Worm (Caenorhabditis elegans) whole organism, early embryonic: Measurements from ENCODE around the gene ugt-22.
"Not testable (repeated sequence)": the region's sequence is repeated elsewhere in the genome, so short reads cannot be mapped to it uniquely, and the experiment has no call there.

Experiments used
- B0310.2 ChIP-seq: sonication (generic microtip); optimal IDR thresholded peaks from 2 replicates; lab custom pipeline; 2016; ENCODE audit warnings: mild to moderate bottlenecking, missing genetic modification characterization, missing compliant biosample characterization
- F13C5.2 ChIP-seq: sonication (generic microtip); optimal IDR thresholded peaks from 2 replicates; lab custom pipeline; 2017; ENCODE audit warnings: mild to moderate bottlenecking, missing genetic modification characterization, inconsistent platforms, missing compliant biosample characterization
- aly-1 ChIP-seq: sonication (generic microtip); optimal IDR thresholded peaks from 2 replicates; lab custom pipeline; 2016; ENCODE audit warnings: missing genetic modification characterization, missing compliant biosample characterization
- ama-1 ChIP-seq: fragments of 150-350 bp; optimal IDR thresholded peaks from 2 replicates; lab custom pipeline; 2014
- ceh-13 ChIP-seq: fragments of 200-800 bp; sonication (Bioruptor generic); optimal IDR thresholded peaks from 2 replicates; lab custom pipeline; 2018; ENCODE audit warnings: mild to moderate bottlenecking, missing genetic modification characterization, missing compliant biosample characterization
- ceh-36 ChIP-seq: sonication (generic microtip); optimal IDR thresholded peaks from 2 replicates; lab custom pipeline; 2016; ENCODE audit warnings: missing genetic modification characterization, inconsistent platforms, missing compliant biosample characterization
- ets-7 ChIP-seq: sonication (generic microtip); optimal IDR thresholded peaks from 2 replicates; lab custom pipeline; 2016; ENCODE audit warnings: missing genotype, missing genetic modification characterization, missing compliant biosample characterization
- flt-1 ChIP-seq: fragments of 200-800 bp; sonication (Bioruptor generic); IDR thresholded peaks from 2 replicates; pipeline ENCODE4 v1.3.6; 2022; ENCODE audit warnings: missing genetic modification characterization, missing compliant biosample characterization
- hmbx-1 ChIP-seq: sonication (generic microtip); optimal IDR thresholded peaks from 2 replicates; lab custom pipeline; 2016; ENCODE audit warnings: mild to moderate bottlenecking, missing genetic modification characterization, missing compliant biosample characterization
- hmg-4 ChIP-seq: fragments of 200-800 bp; sonication (Bioruptor generic); optimal IDR thresholded peaks from 2 replicates; lab custom pipeline; 2018; ENCODE audit warnings: mild to moderate bottlenecking, missing genetic modification characterization, missing compliant biosample characterization
- hnd-1 ChIP-seq: sonication (generic microtip); optimal IDR thresholded peaks from 2 replicates; lab custom pipeline; 2016; ENCODE audit warnings: missing genetic modification characterization, missing compliant biosample characterization
- pes-1 ChIP-seq: fragments of 200-800 bp; sonication (Bioruptor generic); IDR thresholded peaks from 2 replicates; pipeline ENCODE4 v1.3.6; 2022; ENCODE audit warnings: missing genetic modification reagents, missing genetic modification characterization, missing compliant biosample characterization
- scrt-1 ChIP-seq: fragments of 200-800 bp; sonication (Bioruptor generic); IDR thresholded peaks from 2 replicates; pipeline ENCODE4 v1.3.6; 2022; ENCODE audit warnings: missing genetic modification characterization, missing compliant biosample characterization
- sea-1 ChIP-seq: fragments of 200-800 bp; sonication (Bioruptor generic); conservative IDR thresholded peaks from 2 replicates; pipeline ENCODE4 v1.3.6; 2022; ENCODE audit warnings: missing genetic modification characterization, missing compliant biosample characterization
- tbx-11 ChIP-seq: fragments of 200-800 bp; sonication (Bioruptor generic); IDR thresholded peaks from 2 replicates; pipeline ENCODE4 v1.3.6; 2022; ENCODE audit warnings: missing genetic modification characterization, missing compliant biosample characterization
- tbx-37 ChIP-seq: fragments of 200-800 bp; sonication (Bioruptor generic); conservative IDR thresholded peaks from 2 replicates; pipeline ENCODE4 v1.3.6; 2022; ENCODE audit warnings: missing genetic modification reagents, missing genetic modification characterization, missing compliant biosample characterization
- tra-4 ChIP-seq: sonication (generic microtip); optimal IDR thresholded peaks from 2 replicates; lab custom pipeline; 2017; ENCODE audit warnings: missing genetic modification characterization, missing compliant biosample characterization

The ugt-22 gene

DNA sequence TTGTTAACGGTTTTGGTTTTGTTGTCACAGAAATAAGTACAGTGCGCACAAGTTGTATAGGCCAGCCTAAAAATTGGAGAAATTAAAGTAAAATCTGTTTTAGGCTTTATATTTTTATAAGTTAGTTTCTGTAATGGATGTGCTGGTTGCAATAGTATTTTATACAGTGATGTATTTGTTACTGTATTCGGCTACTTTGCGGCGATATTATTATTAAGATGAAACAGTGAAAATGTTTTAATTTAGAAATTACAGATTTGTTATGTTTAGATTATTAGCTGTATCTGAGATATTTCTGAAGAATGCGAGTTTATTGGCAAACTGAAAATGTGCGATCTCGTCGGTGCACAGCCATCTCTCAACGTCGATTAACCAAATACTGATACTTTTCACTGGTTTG, 8.5 kb downstream of the ugt-22 start, which contains the start of gene ule-4:
Gene ule-4 (minus strand): TSS at position 101 of the 400 bp plus-strand sequence.
- TF ChIP-seq sea-1 (no peak), hmbx-1 (tag; lab: Kevin White, UChicago) (no peak), hnd-1 (tag; lab: Kevin White, UChicago) (no peak), scrt-1 (GFP tag; lab: Robert Waterston, UW) (no peak), hmg-4 (GFP tag; lab: Kevin White, UChicago) (no peak), tra-4 (no peak), F13C5.2 (no peak), ceh-13 (GFP tag; lab: Kevin White, UChicago) (no peak), ets-7 (tag; lab: Kevin White, UChicago) (no peak), B0310.2 (tag; lab: Kevin White, UChicago) (no peak)

DNA sequence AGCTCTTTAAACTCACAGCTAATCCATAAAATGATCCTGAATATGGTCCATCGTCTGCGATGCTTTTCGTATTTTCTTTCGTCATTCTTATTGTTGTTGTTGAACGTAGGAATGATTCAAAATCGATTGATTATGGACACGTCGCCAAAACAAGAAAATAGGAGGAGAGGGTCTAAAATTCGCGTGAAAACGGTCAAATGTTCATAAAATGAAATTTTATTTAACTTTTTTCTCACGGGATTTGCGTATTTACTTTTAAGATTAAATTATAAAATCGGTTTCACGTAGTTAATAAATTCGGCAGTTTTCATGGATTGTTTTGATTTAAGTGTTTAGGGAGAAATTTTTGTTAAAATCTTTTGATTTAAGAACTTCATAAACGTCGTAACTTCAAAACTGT, 10.1 kb downstream of the ugt-22 start, which contains the start of gene C08F11.10:
Gene C08F11.10 (minus strand): TSS at position 101 of the 400 bp plus-strand sequence.
- TF ChIP-seq B0310.2 (tag; lab: Kevin White, UChicago), result no peak

DNA sequence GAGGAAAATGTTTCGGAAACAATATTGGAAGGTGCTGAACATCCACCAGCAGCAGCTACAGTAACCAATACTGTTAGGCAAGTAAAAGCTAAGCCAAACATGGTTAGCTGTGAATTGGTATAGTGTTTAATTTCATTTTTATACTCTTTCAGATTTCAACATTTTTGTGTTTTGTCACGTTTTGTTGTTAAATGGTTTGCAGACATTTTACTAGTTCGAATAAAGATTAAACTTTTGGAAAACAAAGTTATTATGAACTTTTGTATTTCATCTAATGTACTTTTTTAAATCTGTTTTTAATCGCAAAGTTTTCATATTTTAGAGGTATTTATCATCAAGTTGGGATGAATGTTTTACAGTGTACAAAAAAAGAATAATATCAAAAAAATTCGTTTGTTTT, 11.2 kb downstream of the ugt-22 start, which contains the start of gene C08F11.17:
Gene C08F11.17 (minus strand): TSS at position 101 of the 400 bp plus-strand sequence.
- no peak for TF ChIP-seq flt-1 (GFP tag; lab: Robert Waterston, UW)
- TF ChIP-seq hmbx-1 (tag; lab: Kevin White, UChicago), result no peak
- TF ChIP-seq F13C5.2, result no peak
- no peak for TF ChIP-seq ceh-36 (tag; lab: Kevin White, UChicago)
- TF ChIP-seq B0310.2 (tag; lab: Kevin White, UChicago), result no peak
- TF ChIP-seq tra-4, result no peak
- no peak for TF ChIP-seq sea-1
- TF ChIP-seq ama-1 (lab: Kevin White, UChicago), result no peak
- no peak for TF ChIP-seq tbx-11 (GFP tag; lab: Robert Waterston, UW)

DNA sequence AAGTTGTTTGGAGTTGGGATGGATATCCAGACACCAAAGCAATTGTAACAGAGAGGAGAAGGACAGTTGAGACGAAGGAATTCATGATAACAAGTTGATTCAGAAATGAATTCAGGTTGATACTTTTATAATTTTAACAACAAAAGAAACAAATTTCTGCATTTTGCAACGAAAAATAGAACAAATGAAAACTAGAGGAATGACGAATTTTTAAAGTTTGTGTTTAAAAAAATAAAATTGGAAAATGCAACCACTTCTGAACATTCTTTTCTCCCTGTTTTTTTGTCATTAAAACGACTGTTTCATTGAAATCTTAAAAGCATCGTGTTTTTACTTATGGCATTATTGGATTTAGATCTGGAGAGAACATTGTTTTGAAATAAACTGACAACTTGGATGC, 12.4 kb downstream of the ugt-22 start, which contains the start of gene C08F11.12:
Gene C08F11.12 (minus strand): TSS at position 101 of the 400 bp plus-strand sequence.
- TF ChIP-seq ama-1 (lab: Kevin White, UChicago); scrt-1 (GFP tag; lab: Robert Waterston, UW); tbx-37 (GFP tag; lab: Robert Waterston, UW): not testable (repeated sequence)

DNA sequence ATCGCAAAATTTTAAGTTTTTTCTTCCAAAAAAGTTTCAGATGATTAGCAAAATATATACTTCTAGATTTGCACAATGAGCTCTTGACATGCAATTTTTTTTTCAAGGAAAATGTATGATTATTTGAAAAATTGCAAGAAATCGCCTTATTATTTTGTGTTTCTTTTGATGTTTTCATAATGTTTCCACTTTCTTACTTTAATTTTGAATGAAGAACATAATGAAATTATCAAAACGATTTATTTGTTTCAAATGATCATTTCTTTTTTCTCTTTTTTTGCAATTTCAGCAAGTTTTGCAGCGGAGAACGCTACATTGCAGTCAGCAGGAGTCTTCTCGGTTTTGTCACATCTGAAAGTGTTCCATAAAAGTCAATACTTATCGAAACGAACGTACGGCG, 13.0 kb downstream of the ugt-22 start, which contains the start of gene Y45F10C.6:
Gene Y45F10C.6 (plus strand): TSS at position 301 of the 400 bp plus-strand sequence.
- TF ChIP-seq ceh-13 (GFP tag; lab: Kevin White, UChicago); hmg-4 (GFP tag; lab: Kevin White, UChicago); hmbx-1 (tag; lab: Kevin White, UChicago): not testable (repeated sequence)

DNA sequence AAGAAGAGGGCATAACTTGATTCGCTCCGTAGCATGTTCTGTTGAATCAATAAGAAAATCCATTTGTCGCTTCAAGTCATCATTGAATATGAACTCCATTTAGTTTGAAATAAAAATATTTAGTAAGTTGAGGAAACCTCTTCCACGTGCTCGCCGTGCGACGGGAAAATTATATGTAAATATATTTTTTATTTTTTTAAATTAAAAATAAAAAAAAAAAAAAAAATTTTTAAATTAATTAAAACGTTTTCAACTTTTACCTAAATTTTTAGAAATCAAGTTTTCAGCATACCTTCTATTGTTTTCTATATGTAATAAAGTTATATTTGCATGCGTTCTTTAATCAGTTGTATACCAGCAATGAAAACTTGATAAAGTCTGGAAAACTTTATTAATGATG, 20.4 kb downstream of the ugt-22 start, which contains the start of gene Y45F10C.1:
Gene Y45F10C.1 (minus strand): TSS at position 101 of the 400 bp plus-strand sequence.
- TF ChIP-seq hmbx-1 (tag; lab: Kevin White, UChicago); tbx-11 (GFP tag; lab: Robert Waterston, UW); hnd-1 (tag; lab: Kevin White, UChicago): not testable (repeated sequence)

DNA sequence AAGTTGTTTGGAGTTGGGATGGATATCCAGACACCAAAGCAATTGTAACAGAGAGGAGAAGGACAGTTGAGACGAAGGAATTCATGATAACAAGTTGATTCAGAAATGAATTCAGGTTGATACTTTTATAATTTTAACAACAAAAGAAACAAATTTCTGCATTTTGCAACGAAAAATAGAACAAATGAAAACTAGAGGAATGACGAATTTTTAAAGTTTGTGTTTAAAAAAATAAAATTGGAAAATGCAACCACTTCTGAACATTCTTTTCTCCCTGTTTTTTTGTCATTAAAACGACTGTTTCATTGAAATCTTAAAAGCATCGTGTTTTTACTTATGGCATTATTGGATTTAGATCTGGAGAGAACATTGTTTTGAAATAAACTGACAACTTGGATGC, 23.5 kb downstream of the ugt-22 start, which contains the start of gene Y45F10C.2:
Gene Y45F10C.2 (minus strand): TSS at position 101 of the 400 bp plus-strand sequence.
- TF ChIP-seq hnd-1 (tag; lab: Kevin White, UChicago); tbx-11 (GFP tag; lab: Robert Waterston, UW); tbx-37 (GFP tag; lab: Robert Waterston, UW): not testable (repeated sequence)

DNA sequence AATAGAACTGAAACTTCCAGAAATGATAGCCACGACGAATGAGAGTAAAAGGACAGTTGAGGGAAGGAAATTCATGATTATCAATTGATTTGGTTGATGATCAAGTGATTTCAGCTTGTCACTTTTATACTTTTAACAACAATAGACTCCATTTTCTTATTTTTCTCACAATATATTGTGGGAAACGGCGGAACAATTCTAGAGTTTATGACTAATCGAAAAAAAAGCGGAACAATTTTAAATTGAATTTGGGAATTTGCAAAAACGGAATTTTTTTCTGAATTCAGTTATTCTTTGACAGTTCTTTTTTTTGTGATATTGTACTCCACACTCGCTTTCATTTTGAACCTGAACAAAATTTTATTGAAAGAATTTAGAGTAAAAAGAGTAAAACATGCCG, 25.0 kb downstream of the ugt-22 start, which contains the start of gene Y45F10C.4:
Gene Y45F10C.4 (minus strand): TSS at position 101 of the 400 bp plus-strand sequence.
- TF ChIP-seq tra-4 (no peak), F13C5.2 (no peak), hmg-4 (GFP tag; lab: Kevin White, UChicago) (no peak), tbx-37 (GFP tag; lab: Robert Waterston, UW) (no peak), B0310.2 (tag; lab: Kevin White, UChicago) (no peak), ama-1 (lab: Kevin White, UChicago) (no peak), ets-7 (tag; lab: Kevin White, UChicago) (no peak), tbx-11 (GFP tag; lab: Robert Waterston, UW) (no peak), sea-1 (no peak), aly-1 (no peak), pes-1 (GFP tag; lab: Robert Waterston, UW) (no peak), scrt-1 (GFP tag; lab: Robert Waterston, UW) (no peak), ceh-13 (GFP tag; lab: Kevin White, UChicago) (no peak)

DNA sequence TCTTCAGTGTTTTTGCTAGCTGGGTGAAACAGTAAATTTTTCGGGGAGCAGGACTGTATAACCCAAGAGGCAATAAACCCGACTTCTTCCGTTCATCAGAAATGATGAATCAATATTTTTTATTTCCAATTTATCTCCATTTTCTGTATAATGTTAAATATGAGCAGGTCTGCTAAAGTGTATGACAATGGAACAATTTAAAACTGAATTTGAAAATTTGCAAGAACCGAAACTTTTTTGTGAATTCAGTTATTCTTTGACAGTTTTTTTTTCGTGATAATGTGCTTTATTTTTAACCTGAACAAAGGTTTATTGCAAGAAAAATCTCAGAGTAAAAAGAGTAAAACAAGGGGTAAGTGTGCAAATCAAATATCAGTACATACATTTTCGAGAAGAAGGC, 26.0 kb downstream of the ugt-22 start:
- no peak for TF ChIP-seq ets-7 (tag; lab: Kevin White, UChicago)
- no peak for TF ChIP-seq scrt-1 (GFP tag; lab: Robert Waterston, UW)
